Worm (Caenorhabditis elegans): ENCODE data around the gene C18B2.3.

The C18B2.3 gene

DNA sequence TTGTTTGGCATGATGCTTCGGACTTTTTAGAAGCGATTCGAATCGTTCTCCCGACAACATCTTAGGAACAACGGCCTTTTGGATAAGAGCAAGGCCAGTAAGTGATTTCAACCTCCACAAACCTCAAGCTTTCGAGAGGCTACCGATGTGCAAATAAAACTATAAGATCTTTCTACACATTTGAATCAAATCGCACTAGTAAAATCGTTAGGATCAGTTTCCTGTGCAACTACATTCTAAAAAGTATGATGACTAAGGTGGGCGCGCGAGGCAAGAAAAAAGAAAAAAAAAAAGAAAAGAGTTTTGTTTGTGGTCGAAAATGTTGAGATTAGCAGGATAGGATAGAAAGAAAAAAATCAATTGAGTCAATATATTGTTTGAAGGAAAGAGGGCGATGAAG is 43.2 kb downstream of the C18B2.3 start, which contains the start of gene tmem-24:
Gene tmem-24 (minus strand): TSS at position 101 of the 400 bp plus-strand sequence.
- TF ChIP-seq duxl-1 (tag; optimal IDR thresholded peaks at IDR 0.05; ENCODE audit: poor library complexity) (no peak), nhr-11 (tag; optimal IDR thresholded peaks at IDR 0.05) (no peak), dve-1 (tag; optimal IDR thresholded peaks at IDR 0.05; ENCODE audit: insufficient read depth) (no peak), unc-62 (GFP tag; optimal IDR thresholded peaks at IDR 0.05 in 1 of 2) (peak in 1 of 2 experiments; percentile 11), unc-62 (tag; optimal IDR thresholded peaks at IDR 0.05) (no peak), tra-1 (GFP tag; IDR thresholded peaks at IDR 0.05) (no peak), vab-7 (GFP tag; IDR thresholded peaks at IDR 0.05) (no peak), aly-2 (tag; optimal IDR thresholded peaks at IDR 0.05) (no peak), nhr-237 (tag; optimal IDR thresholded peaks at IDR 0.05) (no peak)

ce11 chrX:3645924-3646323 is 44.3 kb downstream of the C18B2.3 start:
- TF ChIP-seq daf-16 (GFP tag; optimal IDR thresholded peaks at IDR 0.05) (peak in 1 of 2 experiments; percentile 69), daf-16 (tag; optimal IDR thresholded peaks at IDR 0.05) (no peak), nhr-48 (tag; optimal IDR thresholded peaks at IDR 0.05) (no peak), hlh-11 (tag; optimal IDR thresholded peaks at IDR 0.05) (peak; percentile 19)

- TF ChIP-seq cey-2 (tag; optimal IDR thresholded peaks at IDR 0.05; ENCODE audit: borderline replicate concordance, insufficient read depth): no peak
- no peak for TF ChIP-seq ces-1 (GFP tag; optimal IDR thresholded peaks at IDR 0.05)
- TF ChIP-seq mes-2 (tag; optimal IDR thresholded peaks at IDR 0.05; ENCODE audit: poor library complexity, severe bottlenecking): peak; percentile 73
- peak; percentile 14 for TF ChIP-seq dpl-1 (GFP tag; optimal IDR thresholded peaks at IDR 0.05)
- no peak for TF ChIP-seq ceh-20 (GFP tag; IDR thresholded peaks at IDR 0.05)
- TF ChIP-seq hlh-11 (tag; optimal IDR thresholded peaks at IDR 0.05): peak; percentile 69
- peak; percentile 33 to 88 for TF ChIP-seq mdl-1 (tag; optimal IDR thresholded peaks at IDR 0.05)
- TF ChIP-seq hlh-30 (tag; optimal IDR thresholded peaks at IDR 0.05; ENCODE audit: insufficient read depth): peak; percentile 97
- no peak for TF ChIP-seq vab-7 (GFP tag; IDR thresholded peaks at IDR 0.05)
- no peak for TF ChIP-seq daf-12 (tag; optimal IDR thresholded peaks at IDR 0.05)
- no peak for TF ChIP-seq fkh-10 (GFP tag; optimal IDR thresholded peaks at IDR 0.05)
- TF ChIP-seq pha-4 (GFP tag; IDR thresholded peaks at IDR 0.05): no peak
- TF ChIP-seq pha-4 (tag; optimal IDR thresholded peaks at IDR 0.05): no peak
- TF ChIP-seq ztf-7 (tag; optimal IDR thresholded peaks at IDR 0.05): peak; percentile 56
- peak; percentile 56 for TF ChIP-seq dve-1 (tag; optimal IDR thresholded peaks at IDR 0.05; ENCODE audit: insufficient read depth)
- TF ChIP-seq zag-1 (tag; optimal IDR thresholded peaks at IDR 0.05): no peak
- no peak for TF ChIP-seq snpc-4 (tag; optimal IDR thresholded peaks at IDR 0.05)
- TF ChIP-seq madf-9 (GFP tag; conservative IDR thresholded peaks at IDR 0.05): 0 out of 2 replicates have a peak, but pooled peaks have one; percentile 16
- TF ChIP-seq T26A8.4 (GFP tag; IDR thresholded peaks at IDR 0.05): peak; percentile 43; the same call in 1 of the 2 replicates
- no peak for TF ChIP-seq spr-3 (GFP tag; optimal IDR thresholded peaks at IDR 0.05)
- no peak for TF ChIP-seq ctbp-1 (GFP tag; IDR thresholded peaks at IDR 0.05)
- no peak for TF ChIP-seq ceh-44 (GFP tag; IDR thresholded peaks at IDR 0.05)
- no peak for TF ChIP-seq tra-1 (GFP tag; IDR thresholded peaks at IDR 0.05)
- no peak for TF ChIP-seq egl-43 (GFP tag; IDR thresholded peaks at IDR 0.05)
- TF ChIP-seq nhr-11 (tag; optimal IDR thresholded peaks at IDR 0.05): no peak
- TF ChIP-seq dmd-9 (GFP tag; IDR thresholded peaks at IDR 0.05): no peak
- TF ChIP-seq ZK546.5 (tag; optimal IDR thresholded peaks at IDR 0.05): no peak
- peak; percentile 40 for TF ChIP-seq mxl-3 (GFP tag; optimal IDR thresholded peaks at IDR 0.05)
- TF ChIP-seq Y75B8A.6 (GFP tag; IDR thresholded peaks at IDR 0.05): no peak
- no peak for TF ChIP-seq set-16 (GFP tag; IDR thresholded peaks at IDR 0.05)
- TF ChIP-seq ama-1 (optimal IDR thresholded peaks at IDR 0.05): no peak
- peak in 1 of 2 experiments; percentile 70 for TF ChIP-seq lsy-2 (tag; optimal IDR thresholded peaks at IDR 0.05)
- TF ChIP-seq lin-39 (tag; optimal IDR thresholded peaks at IDR 0.05): no peak
- no peak for TF ChIP-seq zfp-3 (GFP tag; conservative IDR thresholded peaks at IDR 0.05)
- TF ChIP-seq nhr-25 (tag; optimal IDR thresholded peaks at IDR 0.05; ENCODE audit: borderline replicate concordance, insufficient read depth): peak; percentile 25
- peak; percentile 64 for TF ChIP-seq rbr-2 (tag; optimal IDR thresholded peaks at IDR 0.05)
- peak; percentile 41 for TF ChIP-seq nhr-28 (tag; optimal IDR thresholded peaks at IDR 0.05)
- no peak for TF ChIP-seq nhr-76 (tag; optimal IDR thresholded peaks at IDR 0.05)
Observed at ce11 chrX:3650100-3650809, 48.6 kb downstream of the C18B2.3 start, which contains the start of the genes sax-1 and R11G1.2. Gene sax-1 (minus strand): TSS chrX:3650150. Gene R11G1.2 (plus strand): TSS chrX:3650614.
